Worm (Caenorhabditis elegans): ENCODE results near the gene ndua-5.

DNA sequence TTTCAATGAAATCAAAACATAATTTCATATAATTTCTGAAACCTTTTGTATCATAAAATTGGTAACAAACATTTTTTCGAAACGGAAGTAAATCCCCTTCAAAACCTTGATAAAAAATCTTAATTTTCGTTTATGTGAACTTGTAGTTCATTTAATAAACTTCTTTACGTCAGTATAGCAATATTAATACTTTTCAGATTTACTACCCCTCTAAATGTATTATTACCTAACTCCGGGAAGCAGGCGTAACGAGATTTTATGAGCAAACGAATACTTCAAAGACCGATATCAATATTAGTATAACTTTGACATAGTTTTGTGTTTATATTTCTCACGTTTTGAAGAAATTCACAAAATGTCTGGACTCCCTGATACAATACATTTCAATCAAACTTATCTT, 36.4 kb downstream of the ndua-5 start, which contains the start of gene sru-1:
- no peak for TF ChIP-seq sptf-1 (tag; optimal IDR thresholded peaks at IDR 0.05)
- no peak for TF ChIP-seq mdl-1 (tag; optimal IDR thresholded peaks at IDR 0.05)
- no peak for TF ChIP-seq alr-1 (tag; optimal IDR thresholded peaks at IDR 0.05; ENCODE audit: borderline replicate concordance)
- no peak for TF ChIP-seq nhr-85 (tag)
- no peak for TF ChIP-seq ceh-82 (tag; optimal IDR thresholded peaks at IDR 0.05)
- TF ChIP-seq rnt-1 (tag; optimal IDR thresholded peaks at IDR 0.05) = no peak
- no peak for TF ChIP-seq elt-2 (tag; optimal IDR thresholded peaks at IDR 0.05)
- no peak for TF ChIP-seq nhr-90 (tag; optimal IDR thresholded peaks at IDR 0.05; ENCODE audit: poor library complexity)
- no peak for TF ChIP-seq elt-3 (tag; optimal IDR thresholded peaks at IDR 0.05)
- no peak for TF ChIP-seq lir-3 (tag; optimal IDR thresholded peaks at IDR 0.05; ENCODE audit: poor library complexity)
- no peak for TF ChIP-seq C34B4.2 (tag; optimal IDR thresholded peaks at IDR 0.05)
- no peak for TF ChIP-seq sox-4 (tag; optimal IDR thresholded peaks at IDR 0.05)
- no peak for TF ChIP-seq dpl-1 (GFP tag; optimal IDR thresholded peaks at IDR 0.05)

Measured in whole organism, L1 larva.